Fruit fly (Drosophila melanogaster) whole organism, wandering third instar larva: ENCODE data around the gene CG9921.

Experiments used
- Abd-B ChIP-seq: fragments of >200 bp; optimal IDR thresholded peaks from 2 replicates; lab custom pipeline; 2017; ENCODE audit warnings: missing biosample characterization, missing genetic modification characterization
- CG32264 ChIP-seq: fragments of 200-800 bp; sonication (Bioruptor generic); optimal IDR thresholded peaks from 2 replicates; lab custom pipeline; 2016; ENCODE audit warnings: missing biosample characterization, missing genetic modification characterization
- CG9705 ChIP-seq: fragments of 200-800 bp; sonication (Bioruptor generic); optimal IDR thresholded peaks from 2 replicates; lab custom pipeline; 2018; ENCODE audit warnings: missing biosample characterization, mild to moderate bottlenecking, missing genetic modification characterization
- CrebA ChIP-seq: fragments of 200-800 bp; sonication (Bioruptor generic); optimal IDR thresholded peaks from 2 replicates; lab custom pipeline; 2016; ENCODE audit warnings: missing biosample characterization, mild to moderate bottlenecking, missing genetic modification characterization, borderline replicate concordance
- Dfd ChIP-seq: fragments of >200 bp; optimal IDR thresholded peaks from 2 replicates; lab custom pipeline; 2017; ENCODE audit warnings: missing biosample characterization, missing genetic modification characterization
- Dif ChIP-seq: fragments of 200-275, 200-300 bp; sonication (Bioruptor generic); optimal IDR thresholded peaks from 2 replicates; lab custom pipeline; 2018; ENCODE audit warnings: missing biosample characterization, missing genetic modification characterization; ENCODE audit not compliant: partially characterized antibody
- GATAd ChIP-seq: sonication (Bioruptor generic); optimal IDR thresholded peaks from 2 replicates; lab custom pipeline; 2016; ENCODE audit warnings: missing biosample characterization, missing genetic modification characterization
- HLH106 ChIP-seq: fragments of 200-800 bp; optimal IDR thresholded peaks from 3 replicates; lab custom pipeline; 2019; ENCODE audit warnings: missing biosample characterization, mild to moderate bottlenecking, missing genetic modification characterization, moderate library complexity
- Hnf4 ChIP-seq: fragments of 200-800 bp; sonication (Bioruptor generic); optimal IDR thresholded peaks from 2 replicates; lab custom pipeline; 2016; ENCODE audit warnings: missing biosample characterization, mild to moderate bottlenecking, missing genetic modification characterization
- Hr78 ChIP-seq: fragments of >200 bp; optimal IDR thresholded peaks from 2 replicates; lab custom pipeline; 2017; ENCODE audit warnings: missing biosample characterization, missing genetic modification characterization
- Hr83 ChIP-seq: fragments of 200-300 bp; sonication (Bioruptor generic); optimal IDR thresholded peaks from 2 replicates; lab custom pipeline; 2016; ENCODE audit warnings: missing biosample characterization, mild to moderate bottlenecking, missing genetic modification characterization, moderate library complexity; ENCODE audit not compliant: poor library complexity, severe bottlenecking
- Jra ChIP-seq: sonication (Bioruptor generic); optimal IDR thresholded peaks from 2 replicates; lab custom pipeline; 2016; ENCODE audit warnings: missing biosample characterization, missing genetic modification characterization
- Mio ChIP-seq: sonication (Bioruptor generic); optimal IDR thresholded peaks from 2 replicates; lab custom pipeline; 2016; ENCODE audit warnings: missing biosample characterization, missing genetic modification characterization
- Myc ChIP-seq: fragments of >200 bp; optimal IDR thresholded peaks from 2 replicates; lab custom pipeline; 2017
- N ChIP-seq: fragments of >200 bp; optimal IDR thresholded peaks from 2 replicates; lab custom pipeline; 2018; ENCODE audit warnings: missing biosample characterization, missing external identifiers, missing genetic modification characterization
- OdsH ChIP-seq: fragments of 200-800 bp; sonication (Bioruptor generic); optimal IDR thresholded peaks from 2 replicates; lab custom pipeline; 2016; ENCODE audit warnings: missing biosample characterization, mild to moderate bottlenecking, missing genetic modification characterization
- Rel ChIP-seq, 2 experiments: fragments of 200-800 bp; sonication (Bioruptor generic) in 1 of 2; optimal IDR thresholded peaks; 2 replicates in 1 of 2; 3 replicates in 1 of 2; lab custom pipeline; 2016 to 2019; ENCODE audit warnings: mild to moderate bottlenecking in 2 of 2, missing biosample characterization in 2 of 2, missing genetic modification characterization in 2 of 2, moderate library complexity in 1 of 2
- Sp1 ChIP-seq: fragments of 200-800 bp; sonication (Bioruptor generic); optimal IDR thresholded peaks from 3 replicates; lab custom pipeline; 2019; ENCODE audit warnings: missing biosample characterization, mild to moderate bottlenecking, missing genetic modification characterization, moderate library complexity
- Vsx2 ChIP-seq: fragments of 200-300, 225-300 bp; sonication (Bioruptor generic); optimal IDR thresholded peaks from 2 replicates; lab custom pipeline; 2018; ENCODE audit warnings: missing biosample characterization, missing genetic modification characterization; ENCODE audit not compliant: partially characterized antibody
- br ChIP-seq: fragments of 200-800 bp; sonication (Bioruptor generic); optimal IDR thresholded peaks from 2 replicates; lab custom pipeline; 2016; ENCODE audit warnings: missing biosample characterization, missing genetic modification characterization
- brk ChIP-seq: fragments of 200-800 bp; sonication (Bioruptor generic); optimal IDR thresholded peaks from 2 replicates; lab custom pipeline; 2016; ENCODE audit warnings: missing biosample characterization, mild to moderate bottlenecking, missing genetic modification characterization
- dl ChIP-seq, 2 experiments: fragments of 175-275, 200-275 bp in 1 of 2; fragments of 200-275 bp in 1 of 2; sonication (Bioruptor generic); optimal IDR thresholded peaks; lab custom pipeline; 2018; ENCODE audit warnings: mild to moderate bottlenecking in 2 of 2, missing biosample characterization in 2 of 2, missing genetic modification characterization in 2 of 2, moderate library complexity in 2 of 2; ENCODE audit not compliant: partially characterized antibody in 2 of 2, insufficient read depth in 1 of 2
- dmrt93B ChIP-seq: fragments of 200-800 bp; sonication (Bioruptor generic); optimal IDR thresholded peaks from 2 replicates; lab custom pipeline; 2018; ENCODE audit warnings: missing biosample characterization, mild to moderate bottlenecking, missing genetic modification characterization
- dsf ChIP-seq: sonication (Bioruptor generic); optimal IDR thresholded peaks from 2 replicates; lab custom pipeline; 2016; ENCODE audit warnings: missing biosample characterization, missing genetic modification characterization, borderline replicate concordance
- ey ChIP-seq: fragments of 200-800 bp; sonication (Bioruptor generic); optimal IDR thresholded peaks from 2 replicates; lab custom pipeline; 2016; ENCODE audit warnings: missing biosample characterization, missing genetic modification characterization
- foxo ChIP-seq, 2 experiments: fragments of 200-800 bp; sonication (Bioruptor generic); optimal IDR thresholded peaks; 2 replicates in 1 of 2; 3 replicates in 1 of 2; lab custom pipeline; 2016 to 2017; ENCODE audit warnings: missing biosample characterization in 2 of 2, missing genetic modification characterization in 2 of 2
- fru ChIP-seq: fragments of 200-800 bp; sonication (Bioruptor generic); optimal IDR thresholded peaks from 3 replicates; lab custom pipeline; 2016; ENCODE audit warnings: missing biosample characterization, mild to moderate bottlenecking, missing genetic modification characterization
- h ChIP-seq: fragments of 200-800 bp; sonication (Bioruptor generic); optimal IDR thresholded peaks from 3 replicates; lab custom pipeline; 2016; ENCODE audit warnings: missing biosample characterization, mild to moderate bottlenecking, missing genetic modification characterization
- jim ChIP-seq: fragments of 175-275, 200-325 bp; sonication (Bioruptor generic); optimal IDR thresholded peaks from 2 replicates; lab custom pipeline; 2016; ENCODE audit warnings: missing biosample characterization, mild to moderate bottlenecking, missing genetic modification characterization
- lola ChIP-seq: fragments of >200 bp; optimal IDR thresholded peaks from 2 replicates; lab custom pipeline; 2017; ENCODE audit warnings: missing biosample characterization, missing genetic modification characterization
- pan ChIP-seq: fragments of >200 bp; optimal IDR thresholded peaks from 2 replicates; lab custom pipeline; 2017
- psq ChIP-seq: fragments of 200-800 bp; sonication (Bioruptor generic); optimal IDR thresholded peaks from 3 replicates; lab custom pipeline; 2017; ENCODE audit warnings: missing biosample characterization, mild to moderate bottlenecking, missing genetic modification characterization, moderate library complexity
- rgr ChIP-seq: fragments of 200-800 bp; sonication (Bioruptor generic); optimal IDR thresholded peaks from 3 replicates; lab custom pipeline; 2016; ENCODE audit warnings: missing biosample characterization, mild to moderate bottlenecking, missing genetic modification characterization
- sage ChIP-seq: fragments of 200-800 bp; sonication (Bioruptor generic); optimal IDR thresholded peaks from 2 replicates; lab custom pipeline; 2016; ENCODE audit warnings: missing biosample characterization, mild to moderate bottlenecking, missing genetic modification characterization
- sv ChIP-seq: fragments of 200-800 bp; sonication (Bioruptor generic); optimal IDR thresholded peaks from 3 replicates; lab custom pipeline; 2016; ENCODE audit warnings: missing biosample characterization, missing genetic modification characterization
- tai ChIP-seq: sonication (Bioruptor generic); optimal IDR thresholded peaks from 2 replicates; lab custom pipeline; 2016; ENCODE audit warnings: missing biosample characterization, missing genetic modification characterization
- usp ChIP-seq: fragments of >200 bp; optimal IDR thresholded peaks from 2 replicates; lab custom pipeline; 2017; ENCODE audit warnings: missing biosample characterization, missing genetic modification characterization
- woc ChIP-seq: sonication (Bioruptor generic); optimal IDR thresholded peaks from 2 replicates; lab custom pipeline; 2016; ENCODE audit warnings: missing biosample characterization, mild to moderate bottlenecking, missing genetic modification characterization

CG9921 gene

DNA sequence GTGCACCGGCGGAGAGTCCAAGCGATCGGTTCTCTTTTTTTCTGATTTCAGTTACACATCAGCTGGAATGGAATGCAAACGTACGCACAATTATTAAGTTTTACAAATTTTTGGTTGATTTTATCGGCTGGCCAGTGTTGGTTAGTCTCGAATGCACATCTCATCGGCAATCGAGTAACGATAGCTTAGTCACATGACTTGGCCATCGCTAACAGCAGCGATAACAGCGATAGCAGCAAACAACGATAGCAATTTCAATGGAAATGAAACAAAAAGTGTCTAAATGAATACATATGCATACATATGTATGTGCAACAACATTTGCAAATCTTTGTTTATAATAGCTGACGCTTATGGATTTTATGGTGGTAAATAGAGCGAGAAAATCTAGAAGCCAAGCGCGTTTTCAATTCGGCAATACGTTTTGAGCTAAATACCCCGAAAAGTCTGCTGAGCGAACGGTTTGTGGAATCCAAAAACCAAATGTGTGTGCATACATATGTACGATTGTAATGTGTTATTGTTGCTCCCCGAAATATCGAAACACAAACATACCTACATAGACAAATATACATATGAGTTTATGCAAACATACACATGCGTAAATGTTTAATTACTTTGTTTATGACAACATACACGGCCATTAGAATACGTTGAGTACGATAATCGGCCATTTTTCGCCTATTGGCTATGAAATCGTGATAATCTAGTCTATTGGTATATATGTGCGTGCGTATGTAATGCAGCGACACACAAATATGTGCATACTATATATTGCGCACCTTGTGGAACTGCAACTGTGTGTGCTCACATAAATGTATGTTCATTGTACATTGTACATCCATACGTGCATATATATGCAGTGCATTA, 36.7 kb downstream of the CG9921 start, which contains the start of gene CG3632:
CG3632 (plus strand) TSS at position 249 of the 870 bp plus-strand sequence.
- TF ChIP-seq ey (GFP tag; lab: Kevin White, UChicago) = peak; percentile 29
- TF ChIP-seq Dif (GFP tag; lab: Kevin White, UChicago) = no peak
- no peak for TF ChIP-seq Rel (GFP tag; optimal IDR thresholded peaks at IDR 0.05; lab: Kevin White, UChicago)
- TF ChIP-seq Rel (tag; optimal IDR thresholded peaks at IDR 0.05; lab: Kevin White, UChicago) = peak; percentile 42
- TF ChIP-seq psq (GFP tag; lab: Kevin White, UChicago) = peak; percentile 33
- TF ChIP-seq CrebA = no peak
- no peak for TF ChIP-seq sv (GFP tag; lab: Kevin White, UChicago)
- no peak for TF ChIP-seq pan (lab: Kevin White, UChicago)
- TF ChIP-seq Dfd (GFP tag; lab: Kevin White, UChicago) = no peak
- TF ChIP-seq GATAd = peak; percentile 36
- no peak for TF ChIP-seq Vsx2
- no peak for TF ChIP-seq Mio (GFP tag; lab: Kevin White, UChicago)
- no peak for TF ChIP-seq fru
- no peak for TF ChIP-seq tai
- peak; percentile 36 for TF ChIP-seq CG9705 (GFP tag; lab: Kevin White, UChicago)
- no peak for TF ChIP-seq sage (GFP tag; lab: Kevin White, UChicago)
- no peak for TF ChIP-seq usp (GFP tag; lab: Kevin White, UChicago)
- TF ChIP-seq h = peak; percentile 66
- peak in 1 of 2 experiments; percentile 76 for TF ChIP-seq foxo (GFP tag; optimal IDR thresholded peaks at IDR 0.05; lab: Kevin White, UChicago)
- peak; percentile 41 for TF ChIP-seq br (GFP tag; lab: Kevin White, UChicago)
- no peak for TF ChIP-seq Abd-B (GFP tag; lab: Kevin White, UChicago)
- peak; percentile 27 for TF ChIP-seq dsf (GFP tag; lab: Kevin White, UChicago)
- TF ChIP-seq Hr83 (GFP tag; lab: Kevin White, UChicago) = peak; percentile 93
- peak; percentile 79 for TF ChIP-seq Jra (GFP tag; lab: Kevin White, UChicago)
- peak; percentile 45 for TF ChIP-seq HLH106 (tag; lab: Kevin White, UChicago)
- no peak for TF ChIP-seq dmrt93B
- TF ChIP-seq dl (GFP tag; optimal IDR thresholded peaks at IDR 0.05; lab: Kevin White, UChicago; ENCODE audit: insufficient read depth in 1 of 2, partially characterized antibody in 2 of 2) = no peak
- peak; percentile 17 for TF ChIP-seq jim (GFP tag; lab: Kevin White, UChicago)
- no peak for TF ChIP-seq brk (GFP tag; lab: Kevin White, UChicago)
- TF ChIP-seq Sp1 (GFP tag; lab: Kevin White, UChicago) = peak; percentile 41
- peak; percentile 57 for TF ChIP-seq rgr (GFP tag; lab: Kevin White, UChicago)
- TF ChIP-seq Hnf4 (GFP tag; lab: Kevin White, UChicago) = peak; percentile 79
- TF ChIP-seq Hr78 (GFP tag; lab: Kevin White, UChicago) = no peak
- no peak for TF ChIP-seq N (GFP tag; lab: Kevin White, UChicago)
- peak; percentile 4 for TF ChIP-seq OdsH (GFP tag; lab: Kevin White, UChicago)
- TF ChIP-seq lola (GFP tag; lab: Kevin White, UChicago) = peak; percentile 44
- no peak for TF ChIP-seq woc (GFP tag; lab: Kevin White, UChicago)
- peak; percentile 25 for TF ChIP-seq Myc
- peak; percentile 0 for TF ChIP-seq CG32264 (GFP tag; lab: Kevin White, UChicago)

DNA sequence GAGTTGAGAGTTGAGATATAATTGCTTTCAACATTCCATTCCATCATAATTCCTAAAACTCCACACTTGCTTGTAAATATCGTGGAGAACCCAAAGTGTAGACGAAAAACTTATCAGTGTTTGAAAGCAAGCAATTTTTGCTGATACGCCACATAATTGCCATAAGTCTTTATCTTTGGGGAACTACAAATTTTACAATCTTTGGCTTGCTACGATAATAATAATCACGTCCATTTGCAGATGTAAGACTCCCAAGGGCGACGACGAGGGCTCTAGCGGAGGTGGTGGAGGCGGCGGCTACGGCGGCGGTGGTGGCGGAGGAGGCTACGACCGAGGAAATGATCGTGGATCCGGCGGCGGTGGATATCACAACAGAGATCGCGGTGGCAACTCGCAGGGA, 40.8 kb downstream of the CG9921 start:
- TF ChIP-seq dsf (GFP tag; lab: Kevin White, UChicago) (no peak), psq (GFP tag; lab: Kevin White, UChicago) (no peak), jim (GFP tag; lab: Kevin White, UChicago) (no peak), Rel (GFP tag; optimal IDR thresholded peaks at IDR 0.05; lab: Kevin White, UChicago) (no peak), Rel (tag; optimal IDR thresholded peaks at IDR 0.05; lab: Kevin White, UChicago) (peak; percentile 56)
